Worm (Caenorhabditis elegans) whole organism, L1 larva: Measurements from ENCODE around the gene npr-39.

Experiments
- C04F5.9 ChIP-seq: sonication (generic microtip); optimal IDR thresholded peaks from 2 replicates; lab custom pipeline; 2016; ENCODE audit warnings: missing genetic modification characterization, missing compliant biosample characterization
- C34B4.2 ChIP-seq: sonication (generic microtip); optimal IDR thresholded peaks from 2 replicates; lab custom pipeline; 2017; ENCODE audit warnings: mild to moderate bottlenecking, missing genetic modification characterization, missing compliant biosample characterization
- F16B12.6 ChIP-seq: fragments of 150-350 bp; optimal IDR thresholded peaks from 2 replicates; lab custom pipeline; 2014; ENCODE audit warnings: missing biosample characterization, missing genetic modification characterization
- Y116A8C.19 ChIP-seq: sonication (generic microtip); optimal IDR thresholded peaks from 2 replicates; lab custom pipeline; 2016; ENCODE audit warnings: missing compliant biosample characterization, missing genetic modification characterization, borderline replicate concordance
- aha-1 ChIP-seq: fragments of 150-350 bp; optimal IDR thresholded peaks from 2 replicates; lab custom pipeline; 2014; ENCODE audit warnings: missing biosample characterization, missing genetic modification characterization
- aly-2 ChIP-seq: fragments of 150-350 bp; optimal IDR thresholded peaks from 2 replicates; lab custom pipeline; 2014; ENCODE audit warnings: missing biosample characterization, missing genetic modification characterization
- ceh-63 ChIP-seq: fragments of 200-800 bp; sonication (Bioruptor generic); optimal IDR thresholded peaks from 2 replicates; lab custom pipeline; 2018; ENCODE audit warnings: mild to moderate bottlenecking, missing genetic modification characterization, missing compliant biosample characterization
- ceh-8 ChIP-seq: fragments of 200-800 bp; sonication (Bioruptor generic); optimal IDR thresholded peaks from 2 replicates; lab custom pipeline; 2018; ENCODE audit warnings: mild to moderate bottlenecking, missing genetic modification characterization, moderate library complexity, missing compliant biosample characterization
- ceh-90 ChIP-seq: sonication (generic microtip); optimal IDR thresholded peaks from 2 replicates; lab custom pipeline; 2016; ENCODE audit warnings: missing genetic modification characterization, missing compliant biosample characterization
- ces-1 ChIP-seq: fragments of 150-350 bp; optimal IDR thresholded peaks from 2 replicates; lab custom pipeline; 2014; ENCODE audit warnings: missing biosample characterization, missing genetic modification reagents, missing genetic modification characterization
- dsc-1 ChIP-seq: sonication (generic microtip); optimal IDR thresholded peaks from 2 replicates; lab custom pipeline; 2016; ENCODE audit warnings: mild to moderate bottlenecking, missing genetic modification characterization, missing compliant biosample characterization
- efl-1 ChIP-seq, 4 experiments: fragments of 150-350 bp; optimal IDR thresholded peaks in 3 of 4; peaks in 1 of 4; 1 replicate in 1 of 4; 2 replicates in 3 of 4; lab custom pipeline; 2014; ENCODE audit warnings: missing biosample characterization in 2 of 4, missing genetic modification characterization in 2 of 4, missing genetic modification reagents in 2 of 4
- egl-13 ChIP-seq: sonication (generic microtip); optimal IDR thresholded peaks from 2 replicates; lab custom pipeline; 2016; ENCODE audit warnings: missing genotype, missing genetic modification reagents, missing genetic modification characterization, missing compliant biosample characterization
- fos-1 ChIP-seq: fragments of 150-350 bp; optimal IDR thresholded peaks from 2 replicates; lab custom pipeline; 2014; ENCODE audit warnings: missing biosample characterization, missing genetic modification characterization
- grh-1 ChIP-seq: fragments of 200-800 bp; sonication (Bioruptor generic); IDR thresholded peaks from 2 replicates; pipeline ENCODE4 v1.3.6; 2022; ENCODE audit warnings: missing genetic modification reagents, missing genetic modification characterization, missing compliant biosample characterization
- hpl-2 ChIP-seq: fragments of 150-350 bp; optimal IDR thresholded peaks from 2 replicates; lab custom pipeline; 2014; ENCODE audit warnings: missing biosample characterization, missing genetic modification reagents, missing genetic modification characterization
- irx-1 ChIP-seq: sonication (generic microtip); optimal IDR thresholded peaks from 2 replicates; lab custom pipeline; 2016; ENCODE audit warnings: missing genetic modification characterization, missing compliant biosample characterization
- isw-1 ChIP-seq: fragments of 200-800 bp; sonication (Bioruptor generic); IDR thresholded peaks from 2 replicates; pipeline ENCODE4 v1.3.6; 2022; ENCODE audit warnings: missing genetic modification characterization, missing compliant biosample characterization
- jun-1 ChIP-seq: fragments of 150-350 bp; optimal IDR thresholded peaks from 2 replicates; lab custom pipeline; 2014; ENCODE audit warnings: missing biosample characterization, missing genetic modification reagents, missing genetic modification characterization
- lin-13 ChIP-seq: fragments of 150-350 bp; optimal IDR thresholded peaks from 2 replicates; lab custom pipeline; 2014; ENCODE audit warnings: missing biosample characterization, missing genetic modification reagents, missing genetic modification characterization
- lin-15B ChIP-seq: fragments of 150-350 bp; sonication (generic microtip); optimal IDR thresholded peaks from 3 replicates; lab custom pipeline; 2014; ENCODE audit warnings: missing biosample characterization, missing genetic modification characterization
- lir-3 ChIP-seq: sonication (generic microtip); optimal IDR thresholded peaks from 2 replicates; lab custom pipeline; 2016; ENCODE audit warnings: mild to moderate bottlenecking, missing genetic modification characterization, moderate library complexity, missing compliant biosample characterization; ENCODE audit not compliant: poor library complexity
- lsy-2 ChIP-seq, 2 experiments: fragments of 150-350 bp; optimal IDR thresholded peaks; 2 replicates each; lab custom pipeline; 2014; ENCODE audit warnings: missing biosample characterization in 2 of 2, missing genetic modification characterization in 2 of 2
- mab-9 ChIP-seq: fragments of 200-800 bp; sonication (Bioruptor generic); IDR thresholded peaks from 2 replicates; pipeline ENCODE4 v1.3.6; 2022; ENCODE audit warnings: missing genetic modification reagents, missing genetic modification characterization, missing compliant biosample characterization
- mdl-1 ChIP-seq, 2 experiments: fragments of 150-350 bp; optimal IDR thresholded peaks; 2 replicates each; lab custom pipeline; 2014 to 2017; ENCODE audit warnings: missing biosample characterization in 2 of 2, missing genetic modification characterization in 2 of 2, inconsistent platforms in 1 of 2
- mep-1 ChIP-seq: fragments of 150-350 bp; optimal IDR thresholded peaks from 2 replicates; lab custom pipeline; 2014; ENCODE audit warnings: missing biosample characterization, missing genetic modification characterization
- nhr-12 ChIP-seq: sonication (generic microtip); optimal IDR thresholded peaks from 2 replicates; lab custom pipeline; 2017; ENCODE audit warnings: missing biosample characterization, missing genetic modification characterization
- nhr-77 ChIP-seq: fragments of 150-350 bp; optimal IDR thresholded peaks from 2 replicates; lab custom pipeline; 2014; ENCODE audit warnings: missing biosample characterization, missing genetic modification characterization
- nhr-84 ChIP-seq: sonication (generic microtip); optimal IDR thresholded peaks from 2 replicates; lab custom pipeline; 2017; ENCODE audit warnings: missing biosample characterization, missing genetic modification characterization
- nhr-90 ChIP-seq: sonication (generic microtip); optimal IDR thresholded peaks from 2 replicates; lab custom pipeline; 2016; ENCODE audit warnings: mild to moderate bottlenecking, missing genetic modification characterization, missing compliant biosample characterization; ENCODE audit not compliant: poor library complexity
- pag-3 ChIP-seq: sonication (generic microtip); optimal IDR thresholded peaks from 2 replicates; lab custom pipeline; 2017; ENCODE audit warnings: missing genetic modification characterization, mild to moderate bottlenecking, missing compliant biosample characterization, antibody characterized with exemption, borderline replicate concordance; ENCODE audit not compliant: insufficient read depth
- pqm-1 ChIP-seq: sonication (generic microtip); optimal IDR thresholded peaks from 3 replicates; lab custom pipeline; 2017; ENCODE audit warnings: missing biosample characterization, missing genetic modification characterization
- sox-4 ChIP-seq: sonication (generic microtip); optimal IDR thresholded peaks from 2 replicates; lab custom pipeline; 2016; ENCODE audit warnings: missing genetic modification characterization, missing compliant biosample characterization
- sptf-1 ChIP-seq: fragments of 150-350 bp; optimal IDR thresholded peaks from 2 replicates; lab custom pipeline; 2014; ENCODE audit warnings: missing biosample characterization, missing genetic modification characterization
- sup-37 ChIP-seq: fragments of 200-800 bp; sonication (Bioruptor generic); optimal IDR thresholded peaks from 2 replicates; lab custom pipeline; 2018; ENCODE audit warnings: mild to moderate bottlenecking, missing genetic modification characterization, missing compliant biosample characterization
- swsn-7 ChIP-seq: sonication (generic microtip); optimal IDR thresholded peaks from 2 replicates; lab custom pipeline; 2016; ENCODE audit warnings: missing genetic modification characterization, missing compliant biosample characterization
- tlp-1 ChIP-seq: fragments of 150-350 bp; optimal IDR thresholded peaks from 2 replicates; lab custom pipeline; 2014; ENCODE audit warnings: missing biosample characterization, missing genetic modification characterization
- unc-130 ChIP-seq: fragments of 150-350 bp; optimal IDR thresholded peaks from 2 replicates; lab custom pipeline; 2017; ENCODE audit warnings: missing biosample characterization, missing genetic modification characterization, inconsistent platforms
- unc-30 ChIP-seq: sonication (generic microtip); optimal IDR thresholded peaks from 2 replicates; lab custom pipeline; 2017; ENCODE audit warnings: missing biosample characterization, missing genetic modification characterization
- unc-98 ChIP-seq: fragments of 200-800 bp; sonication (Bioruptor generic); IDR thresholded peaks from 2 replicates; pipeline ENCODE4 v1.3.6; 2022; ENCODE audit warnings: missing genetic modification characterization, missing compliant biosample characterization
- vab-15 ChIP-seq: sonication (generic microtip); optimal IDR thresholded peaks from 2 replicates; lab custom pipeline; 2017; ENCODE audit warnings: missing genotype, mild to moderate bottlenecking, missing genetic modification characterization, missing compliant biosample characterization
- xbp-1 ChIP-seq: sonication (generic microtip); optimal IDR thresholded peaks from 2 replicates; lab custom pipeline; 2016; ENCODE audit warnings: missing genetic modification characterization, missing compliant biosample characterization
- zag-1 ChIP-seq: fragments of 150-350 bp; optimal IDR thresholded peaks from 2 replicates; lab custom pipeline; 2014; ENCODE audit warnings: missing biosample characterization, missing genetic modification characterization
- zip-4 ChIP-seq: fragments of 200-800 bp; sonication (Bioruptor generic); optimal IDR thresholded peaks from 2 replicates; lab custom pipeline; 2018; ENCODE audit warnings: mild to moderate bottlenecking, missing genetic modification characterization, moderate library complexity, missing compliant biosample characterization

npr-39 gene

DNA sequence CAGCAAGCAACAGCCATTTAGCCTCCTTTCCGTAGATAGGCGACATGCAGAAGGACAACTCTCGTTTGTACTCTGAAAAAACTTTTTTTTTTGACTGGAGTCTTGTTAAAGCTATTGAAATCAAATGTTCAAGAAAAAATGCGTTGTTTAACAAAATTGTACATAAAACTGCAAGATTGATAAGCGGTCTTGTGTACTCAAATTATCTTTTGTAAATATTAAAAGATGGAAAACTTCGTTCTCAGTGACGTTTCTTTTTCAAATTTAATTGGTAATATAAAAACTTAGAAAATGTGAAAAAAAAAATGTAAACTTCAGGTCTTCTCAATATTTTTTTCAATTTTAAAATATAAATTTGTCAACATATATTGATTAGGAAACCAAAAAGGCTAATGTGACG, 44.3 kb downstream of the npr-39 start:
- no peak for TF ChIP-seq vab-15 (tag; lab: Kevin White, UChicago)
- TF ChIP-seq nhr-77 = no peak
- TF ChIP-seq C34B4.2 = no peak
- TF ChIP-seq jun-1 (tag; lab: Kevin White, UChicago) = no peak
- TF ChIP-seq egl-13 = no peak
- no peak for TF ChIP-seq pag-3 (tag; lab: Kevin White, UChicago)
- TF ChIP-seq sptf-1 = no peak
- no peak for TF ChIP-seq C04F5.9 (tag; lab: Kevin White, UChicago)
- TF ChIP-seq zag-1 (tag; lab: Kevin White, UChicago) = no peak
- no peak for TF ChIP-seq unc-98 (GFP tag; lab: Robert Waterston, UW)
- TF ChIP-seq ceh-90 = no peak
- TF ChIP-seq lsy-2 (tag; optimal IDR thresholded peaks at IDR 0.05; lab: Kevin White, UChicago) = no peak
- TF ChIP-seq lir-3 (tag; lab: Kevin White, UChicago) = no peak
- TF ChIP-seq mep-1 (tag; lab: Kevin White, UChicago) = no peak
- no peak for TF ChIP-seq ceh-63
- no peak for TF ChIP-seq hpl-2 (GFP tag; lab: Kevin White, UChicago)
- no peak for TF ChIP-seq aha-1 (tag; lab: Kevin White, UChicago)

DNA sequence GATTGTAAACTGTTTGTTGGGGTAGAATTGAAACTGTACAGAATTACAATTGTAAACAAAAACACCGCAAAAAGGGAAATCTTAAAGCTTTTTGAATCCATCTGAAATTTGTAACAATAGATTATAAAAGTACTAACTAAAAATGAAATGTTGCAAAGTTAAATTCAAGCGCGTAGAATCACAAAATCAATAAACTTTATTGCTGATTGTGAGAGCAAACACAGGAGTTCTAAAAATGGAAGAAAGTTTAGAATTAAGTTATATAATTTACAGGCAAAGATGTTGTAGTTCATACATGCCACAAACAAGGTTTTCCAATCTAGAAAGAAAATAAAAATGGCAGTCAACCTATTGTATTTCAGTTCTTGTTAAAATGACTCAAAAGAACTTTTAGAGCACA, 45.3 kb downstream of the npr-39 start, which contains the start of gene C08B6.3:
Gene C08B6.3 (minus strand): TSS at position 101 of the 400 bp plus-strand sequence.
- no peak for TF ChIP-seq nhr-77
- no peak for TF ChIP-seq isw-1 (GFP tag; lab: Robert Waterston, UW)
- TF ChIP-seq xbp-1 = no peak
- no peak for TF ChIP-seq sptf-1
- TF ChIP-seq nhr-90 (tag; lab: Kevin White, UChicago) = no peak
- no peak for TF ChIP-seq zip-4 (GFP tag; lab: Kevin White, UChicago)
- TF ChIP-seq lin-15B = no peak
- TF ChIP-seq nhr-84 = no peak
- TF ChIP-seq irx-1 (tag; lab: Kevin White, UChicago) = no peak

DNA sequence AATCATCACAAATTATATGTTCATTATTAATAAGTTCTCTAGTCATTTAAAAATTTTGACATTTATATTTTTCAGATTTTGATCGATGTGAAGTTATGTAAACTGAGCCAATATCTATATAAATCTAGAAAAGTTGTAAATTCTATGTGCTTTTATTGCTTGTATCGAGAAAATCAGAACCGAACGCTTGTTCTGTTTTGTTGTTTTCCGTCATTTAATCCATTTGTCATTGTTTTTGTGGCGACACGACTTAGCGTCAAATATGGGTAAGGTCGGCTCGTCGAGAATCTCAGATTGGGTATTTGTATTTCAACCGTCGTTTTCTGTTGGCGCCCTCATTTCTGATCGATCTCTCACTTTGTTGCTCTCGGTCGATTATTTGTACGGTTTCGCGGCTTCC, 47.5 kb downstream of the npr-39 start, which contains the start of gene cht-5:
Gene cht-5 (plus strand): TSS at position 301 of the 400 bp plus-strand sequence.
- no peak for TF ChIP-seq sup-37
- no peak for TF ChIP-seq egl-13
- TF ChIP-seq grh-1 (GFP tag; lab: Robert Waterston, UW) = no peak
- no peak for TF ChIP-seq unc-130 (tag; lab: Kevin White, UChicago)
- no peak for TF ChIP-seq F16B12.6 (tag; lab: Kevin White, UChicago)
- no peak for TF ChIP-seq isw-1 (GFP tag; lab: Robert Waterston, UW)
- TF ChIP-seq mep-1 (tag; lab: Kevin White, UChicago) = no peak
- TF ChIP-seq mdl-1 (tag; optimal IDR thresholded peaks at IDR 0.05; lab: Kevin White, UChicago) = no peak
- no peak for TF ChIP-seq zip-4 (GFP tag; lab: Kevin White, UChicago)
- TF ChIP-seq lin-13 (GFP tag; lab: Kevin White, UChicago) = no peak
- no peak for TF ChIP-seq pqm-1 (tag; lab: Kevin White, UChicago)
- TF ChIP-seq mab-9 (GFP tag; lab: Robert Waterston, UW) = no peak
- TF ChIP-seq, all 84 proteins: peak for 0

DNA sequence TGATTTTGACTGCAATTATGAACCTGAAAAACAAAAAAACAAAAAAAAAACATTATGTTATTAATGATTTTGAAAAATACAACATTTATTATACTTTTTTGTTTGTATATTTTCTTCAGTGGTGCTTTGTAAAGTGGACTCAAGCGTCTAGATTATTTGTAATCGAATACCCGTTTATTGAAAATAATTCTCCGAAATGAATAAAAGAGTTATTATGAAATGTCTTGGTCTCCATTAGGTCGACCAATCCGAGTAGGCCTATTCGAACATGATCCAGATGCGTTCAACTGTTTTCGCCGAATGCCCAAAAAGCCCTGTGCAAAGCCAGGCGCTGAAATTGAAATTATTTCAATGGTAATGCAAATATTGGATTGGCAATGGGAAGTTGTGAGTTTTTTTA, 50.6 kb downstream of the npr-39 start, which contains the start of gene C08B6.5:
Gene C08B6.5 (plus strand): TSS at position 301 of the 400 bp plus-strand sequence.
- TF ChIP-seq fos-1 (tag; lab: Kevin White, UChicago) = no peak
- TF ChIP-seq ceh-90 = no peak
- TF ChIP-seq C34B4.2 = no peak
- no peak for TF ChIP-seq lir-3 (tag; lab: Kevin White, UChicago)
- TF ChIP-seq swsn-7 (tag; lab: Kevin White, UChicago) = no peak
- no peak for TF ChIP-seq tlp-1
- TF ChIP-seq nhr-84 = no peak
- TF ChIP-seq ceh-8 (GFP tag; lab: Kevin White, UChicago) = no peak
- TF ChIP-seq efl-1 (optimal IDR thresholded peaks at IDR 0.05; lab: Kevin White, UChicago) = no peak
- TF ChIP-seq efl-1 (GFP tag; optimal IDR thresholded peaks at IDR 0.05 in 1 of 2; lab: Kevin White, UChicago) = no peak
- no peak for TF ChIP-seq aly-2
- no peak for TF ChIP-seq C04F5.9 (tag; lab: Kevin White, UChicago)
- TF ChIP-seq nhr-77 = no peak
- TF ChIP-seq dsc-1 (tag; lab: Kevin White, UChicago) = no peak
- no peak for TF ChIP-seq sox-4 (tag; lab: Kevin White, UChicago)
- no peak for TF ChIP-seq unc-30
- TF ChIP-seq Y116A8C.19 (tag; lab: Kevin White, UChicago) = no peak
- no peak for TF ChIP-seq lsy-2 (tag; optimal IDR thresholded peaks at IDR 0.05; lab: Kevin White, UChicago)
- TF ChIP-seq ces-1 (GFP tag; lab: Kevin White, UChicago) = no peak
- no peak for TF ChIP-seq mab-9 (GFP tag; lab: Robert Waterston, UW)
- TF ChIP-seq nhr-12 = no peak
